Fruit fly (Drosophila melanogaster): ENCODE results near the gene Suv3.

dm6 chr3R:4307664-4308416 lies 3.5 kb upstream of the Suv3 start, which contains the start of gene MP1:
- TF ChIP-seq psq (optimal IDR thresholded peaks at IDR 0.05) = no peak
- no peak for TF ChIP-seq ttk (optimal IDR thresholded peaks at IDR 0.05)
- TF ChIP-seq Sin3A (optimal IDR thresholded peaks at IDR 0.05) = no peak
